Worm (Caenorhabditis elegans): ENCODE results near the gene C17C3.6.

- no peak for TF ChIP-seq snpc-1.2 (GFP tag; IDR thresholded peaks at IDR 0.05)
- TF ChIP-seq attf-4 (tag; optimal IDR thresholded peaks at IDR 0.05) = no peak
- no peak for TF ChIP-seq pha-4 (GFP tag; IDR thresholded peaks at IDR 0.05)
- TF ChIP-seq pha-4 (tag; optimal IDR thresholded peaks at IDR 0.05) = no peak
- no peak for TF ChIP-seq lin-15B (tag; optimal IDR thresholded peaks at IDR 0.05)
- no peak for TF ChIP-seq fkh-10 (GFP tag; optimal IDR thresholded peaks at IDR 0.05)
- no peak for TF ChIP-seq arid-1 (GFP tag; conservative IDR thresholded peaks at IDR 0.05)
- TF ChIP-seq nhr-11 (tag; optimal IDR thresholded peaks at IDR 0.05) = no peak
- no peak for TF ChIP-seq jun-1 (tag; optimal IDR thresholded peaks at IDR 0.05)
Observed at ce11 chrII:5554788-5555187, 4.9 kb downstream of the C17C3.6 start.

All from whole organism, L4 larva.